Worm (Caenorhabditis elegans) whole organism, L4 larva: Measurements from ENCODE around the gene F36F12.7.

Experiments used
- F26F4.8 ChIP-seq: fragments of 200-800 bp; sonication (Bioruptor generic); conservative IDR thresholded peaks from 2 replicates; pipeline ENCODE4 v1.3.6; 2022; ENCODE audit warnings: missing genetic modification characterization, missing compliant biosample characterization
- R02D3.7 ChIP-seq: fragments of 150-350 bp; sonication (generic microtip); optimal IDR thresholded peaks from 3 replicates; lab custom pipeline; 2014; ENCODE audit warnings: missing biosample characterization, missing genetic modification characterization
- T26A8.4 ChIP-seq: fragments of 200-800 bp; sonication (Bioruptor generic); IDR thresholded peaks from 2 replicates; pipeline ENCODE4 v1.3.6; 2022; ENCODE audit warnings: missing genetic modification characterization, missing compliant biosample characterization
- ZK546.5 ChIP-seq, 2 experiments: sonication (generic microtip); optimal IDR thresholded peaks; 2 replicates each; lab custom pipeline; 2017; ENCODE audit warnings: missing biosample characterization in 2 of 2, missing genetic modification characterization in 2 of 2
- attf-4 ChIP-seq: sonication (generic microtip); optimal IDR thresholded peaks from 3 replicates; lab custom pipeline; 2017; ENCODE audit warnings: missing biosample characterization, missing genetic modification characterization
- ceh-20 ChIP-seq: fragments of 200-800 bp; sonication (Bioruptor generic); IDR thresholded peaks from 2 replicates; pipeline ENCODE4 v1.3.6; 2022; ENCODE audit warnings: missing genetic modification reagents, missing genetic modification characterization, missing compliant biosample characterization
- ceh-28 ChIP-seq: fragments of 150-350 bp; optimal IDR thresholded peaks from 2 replicates; lab custom pipeline; 2014; ENCODE audit warnings: missing biosample characterization, missing genetic modification reagents, missing genetic modification characterization
- ceh-44 ChIP-seq: fragments of 200-800 bp; sonication (Bioruptor generic); IDR thresholded peaks from 2 replicates; pipeline ENCODE4 v1.3.6; 2022; ENCODE audit warnings: missing genetic modification reagents, missing genetic modification characterization, missing compliant biosample characterization
- ctbp-1 ChIP-seq: fragments of 200-800 bp; sonication (Bioruptor generic); IDR thresholded peaks from 2 replicates; pipeline ENCODE4 v1.3.6; 2022; ENCODE audit warnings: missing genetic modification reagents, missing genetic modification characterization, missing compliant biosample characterization
- daf-12 ChIP-seq: fragments of 150-350 bp; optimal IDR thresholded peaks from 2 replicates; lab custom pipeline; 2014; ENCODE audit warnings: missing biosample characterization, missing genetic modification reagents, missing genetic modification characterization
- daf-16 ChIP-seq, 3 experiments: sonication (generic microtip); optimal IDR thresholded peaks; 2 replicates each; lab custom pipeline; 2016 to 2017; ENCODE audit warnings: missing genetic modification characterization in 3 of 3, missing genetic modification reagents in 3 of 3, mild to moderate bottlenecking in 2 of 3, missing compliant biosample characterization in 2 of 3, missing biosample characterization in 1 of 3, moderate library complexity in 1 of 3
- daf-19 ChIP-seq: fragments of 200-800 bp; sonication (Bioruptor generic); conservative IDR thresholded peaks from 2 replicates; pipeline ENCODE4 v1.3.6; 2022; ENCODE audit warnings: missing genetic modification characterization, missing compliant biosample characterization
- dmd-6 ChIP-seq: fragments of 200-800 bp; sonication (Bioruptor generic); IDR thresholded peaks from 2 replicates; pipeline ENCODE4 v1.3.6; 2022; ENCODE audit warnings: missing genetic modification reagents, missing genetic modification characterization, missing compliant biosample characterization
- duxl-1 ChIP-seq: sonication (generic microtip); optimal IDR thresholded peaks from 2 replicates; lab custom pipeline; 2016; ENCODE audit warnings: mild to moderate bottlenecking, missing genetic modification characterization, moderate library complexity, missing compliant biosample characterization; ENCODE audit not compliant: poor library complexity
- dve-1 ChIP-seq: sonication (generic microtip); optimal IDR thresholded peaks from 2 replicates; lab custom pipeline; 2017; ENCODE audit warnings: antibody characterized with exemption, mild to moderate bottlenecking, missing genetic modification characterization, missing compliant biosample characterization; ENCODE audit not compliant: insufficient read depth
- hif-1 ChIP-seq, 2 experiments: sonication (generic microtip); optimal IDR thresholded peaks; 2 replicates each; lab custom pipeline; 2016 to 2017; ENCODE audit warnings: missing compliant biosample characterization in 2 of 2, missing genetic modification characterization in 2 of 2, missing genetic modification reagents in 2 of 2, missing genotype in 2 of 2, mild to moderate bottlenecking in 1 of 2
- hlh-11 ChIP-seq: fragments of 200-800 bp; sonication (Bioruptor generic); optimal IDR thresholded peaks from 2 replicates; lab custom pipeline; 2018; ENCODE audit warnings: mild to moderate bottlenecking, missing genetic modification characterization, missing compliant biosample characterization
- hmg-1.1 ChIP-seq: fragments of 200-800 bp; sonication (Bioruptor generic); IDR thresholded peaks from 2 replicates; pipeline ENCODE4 v1.3.6; 2022; ENCODE audit warnings: missing genetic modification reagents, missing genetic modification characterization, missing compliant biosample characterization
- jun-1 ChIP-seq: fragments of 150-350 bp; optimal IDR thresholded peaks from 2 replicates; lab custom pipeline; 2014; ENCODE audit warnings: missing biosample characterization, missing genetic modification reagents, missing genetic modification characterization
- lin-13 ChIP-seq: fragments of 150-350 bp; optimal IDR thresholded peaks from 2 replicates; lab custom pipeline; 2014; ENCODE audit warnings: missing biosample characterization, missing genetic modification reagents, missing genetic modification characterization
- madf-9 ChIP-seq: fragments of 200-800 bp; sonication (Bioruptor generic); conservative IDR thresholded peaks from 2 replicates; pipeline ENCODE4 v1.3.6; 2022; ENCODE audit warnings: missing genetic modification reagents, missing genetic modification characterization, missing compliant biosample characterization
- mdl-1 ChIP-seq, 2 experiments: fragments of 150-350 bp in 1 of 2; sonication (generic microtip) in 1 of 2; optimal IDR thresholded peaks; 2 replicates each; lab custom pipeline; 2014 to 2017; ENCODE audit warnings: missing biosample characterization in 2 of 2, missing genetic modification characterization in 2 of 2
- mep-1 ChIP-seq: fragments of 150-350 bp; sonication (generic microtip); optimal IDR thresholded peaks from 3 replicates; lab custom pipeline; 2014; ENCODE audit warnings: missing biosample characterization, missing genetic modification characterization
- mes-2 ChIP-seq: sonication (generic microtip); optimal IDR thresholded peaks from 2 replicates; lab custom pipeline; 2016; ENCODE audit warnings: missing genotype, mild to moderate bottlenecking, missing genetic modification characterization, missing compliant biosample characterization; ENCODE audit not compliant: poor library complexity, severe bottlenecking
- nhr-111 ChIP-seq: fragments of 200-800 bp; sonication (Bioruptor generic); optimal IDR thresholded peaks from 2 replicates; lab custom pipeline; 2018; ENCODE audit warnings: mild to moderate bottlenecking, missing genetic modification characterization, missing compliant biosample characterization
- nhr-237 ChIP-seq: sonication (generic microtip); optimal IDR thresholded peaks from 2 replicates; lab custom pipeline; 2017; ENCODE audit warnings: missing biosample characterization, missing genetic modification characterization
- nhr-28 ChIP-seq: fragments of 150-350 bp; optimal IDR thresholded peaks from 2 replicates; lab custom pipeline; 2014; ENCODE audit warnings: missing biosample characterization, missing genetic modification characterization
- nhr-41 ChIP-seq: fragments of 200-800 bp; sonication (Bioruptor generic); IDR thresholded peaks from 2 replicates; pipeline ENCODE4 v1.3.6; 2022; ENCODE audit warnings: missing genetic modification reagents, missing genetic modification characterization, missing compliant biosample characterization
- nhr-48 ChIP-seq: sonication (generic microtip); optimal IDR thresholded peaks from 2 replicates; lab custom pipeline; 2016; ENCODE audit warnings: mild to moderate bottlenecking, missing genetic modification characterization, missing compliant biosample characterization
- nhr-6 ChIP-seq: fragments of 150-350 bp; optimal IDR thresholded peaks from 2 replicates; lab custom pipeline; 2014; ENCODE audit warnings: missing biosample characterization, missing genetic modification characterization
- pqm-1 ChIP-seq: sonication (generic microtip); optimal IDR thresholded peaks from 2 replicates; lab custom pipeline; 2017; ENCODE audit warnings: missing biosample characterization, missing genetic modification characterization
- sdz-12 ChIP-seq: fragments of 200-800 bp; sonication (Bioruptor generic); optimal IDR thresholded peaks from 2 replicates; lab custom pipeline; 2018; ENCODE audit warnings: mild to moderate bottlenecking, missing genetic modification characterization, missing compliant biosample characterization
- skn-1 ChIP-seq: fragments of 150-350 bp; optimal IDR thresholded peaks from 2 replicates; lab custom pipeline; 2014; ENCODE audit warnings: missing biosample characterization, missing genetic modification characterization
- spr-1 ChIP-seq: sonication (generic microtip); optimal IDR thresholded peaks from 2 replicates; lab custom pipeline; 2016; ENCODE audit warnings: mild to moderate bottlenecking, missing genetic modification characterization, missing compliant biosample characterization
- tra-1 ChIP-seq: fragments of 200-800 bp; sonication (Bioruptor generic); IDR thresholded peaks from 2 replicates; pipeline ENCODE4 v1.3.6; 2022; ENCODE audit warnings: missing genetic modification reagents, missing genetic modification characterization, missing compliant biosample characterization
- unc-39 ChIP-seq: sonication (generic microtip); optimal IDR thresholded peaks from 2 replicates; lab custom pipeline; 2017; ENCODE audit warnings: missing biosample characterization, missing genetic modification characterization
- unc-62 ChIP-seq, 3 experiments: fragments of 150-350 bp in 1 of 3; sonication (generic microtip); optimal IDR thresholded peaks in 2 of 3; peaks in 1 of 3; 1 replicate in 1 of 3; 2 replicates in 2 of 3; lab custom pipeline; 2014 to 2017; ENCODE audit warnings: missing biosample characterization in 3 of 3, missing genetic modification characterization in 3 of 3, missing genetic modification reagents in 3 of 3, missing genotype in 1 of 3
- vab-7 ChIP-seq: fragments of 200-800 bp; sonication (Bioruptor generic); IDR thresholded peaks from 2 replicates; pipeline ENCODE4 v1.3.6; 2022; ENCODE audit warnings: missing genetic modification reagents, missing genetic modification characterization, missing compliant biosample characterization
- zfp-2 ChIP-seq: sonication (generic microtip); optimal IDR thresholded peaks from 2 replicates; lab custom pipeline; 2016; ENCODE audit warnings: mild to moderate bottlenecking, missing genetic modification characterization, missing compliant biosample characterization
- zip-11 ChIP-seq: fragments of 200-800 bp; sonication (Bioruptor generic); IDR thresholded peaks from 2 replicates; pipeline ENCODE4 v1.3.6; 2022; ENCODE audit warnings: missing genetic modification characterization, missing compliant biosample characterization
- ztf-11 ChIP-seq: fragments of 150-350 bp; optimal IDR thresholded peaks from 2 replicates; lab custom pipeline; 2014; ENCODE audit warnings: missing biosample characterization, missing genetic modification characterization
- ztf-7 ChIP-seq: fragments of 150-350 bp; optimal IDR thresholded peaks from 2 replicates; lab custom pipeline; 2014; ENCODE audit warnings: missing biosample characterization, missing genetic modification characterization

The F36F12.7 gene

DNA sequence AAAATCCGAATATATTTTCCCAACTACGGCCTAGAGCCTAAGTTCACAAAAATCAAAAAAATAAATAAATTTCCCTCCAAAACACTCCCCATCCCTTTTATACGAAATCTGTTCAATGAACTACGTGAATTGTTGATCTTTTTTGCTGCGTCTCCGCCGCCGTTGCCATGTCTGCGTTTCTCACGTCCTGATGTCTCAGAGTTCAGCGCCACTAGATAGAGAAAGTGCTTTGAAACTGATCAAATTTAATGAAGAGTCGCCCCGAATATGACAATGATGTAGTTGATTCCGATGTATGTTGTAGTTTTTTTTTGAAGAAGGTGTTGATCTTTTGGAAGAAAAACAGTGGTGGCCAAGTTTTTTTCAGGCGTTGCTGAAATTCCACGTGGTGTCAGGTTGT, 44.9 kb upstream of the F36F12.7 start:
- TF ChIP-seq nhr-48: no peak
- TF ChIP-seq nhr-28: peak; percentile 72
- TF ChIP-seq dve-1: peak; percentile 7

DNA sequence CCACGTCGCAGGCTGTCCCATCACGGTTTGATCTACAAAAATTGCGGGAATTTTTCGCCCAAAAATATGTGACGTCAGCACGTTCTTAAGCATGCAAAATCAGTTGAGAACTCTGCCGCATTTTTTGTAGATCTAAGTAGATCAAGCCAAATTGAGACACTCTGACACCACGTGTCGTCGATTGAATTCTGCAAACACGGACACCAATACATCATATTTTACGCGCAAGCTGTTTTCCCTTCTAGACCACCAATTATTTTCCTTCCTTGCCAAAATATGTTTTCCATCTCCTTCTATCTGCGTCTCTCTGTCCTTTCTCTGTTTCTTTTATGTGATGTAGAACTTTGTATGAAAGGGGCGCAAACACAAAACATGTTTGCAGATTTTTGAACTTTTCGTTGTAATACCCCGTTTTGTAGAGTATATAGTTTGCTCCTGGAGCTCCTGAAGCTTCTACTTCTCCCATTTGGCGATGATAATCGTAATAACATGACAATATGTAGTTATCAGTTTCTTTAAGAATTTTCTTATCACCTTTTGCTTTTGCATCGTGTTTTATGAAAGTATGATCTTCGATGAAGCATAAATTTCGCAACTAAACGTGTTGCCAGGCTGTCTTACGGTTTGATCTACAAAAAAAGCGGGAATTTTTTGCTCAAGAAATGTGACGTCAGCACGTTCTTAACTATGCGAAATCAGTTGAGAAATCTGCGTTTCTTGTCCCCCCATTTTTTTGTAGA, 43.2 kb upstream of the F36F12.7 start:
- no peak for TF ChIP-seq F26F4.8
- TF ChIP-seq ztf-11: no peak
- no peak for TF ChIP-seq lin-13 (GFP tag; lab: Kevin White, UChicago)
- TF ChIP-seq nhr-41 (GFP tag; lab: Robert Waterston, UW): no peak
- no peak for TF ChIP-seq nhr-48
- TF ChIP-seq nhr-237: no peak
- no peak for TF ChIP-seq zfp-2 (tag; lab: Kevin White, UChicago)
- TF ChIP-seq zip-11 (GFP tag; lab: Robert Waterston, UW): no peak
- peak in 1 of 2 experiments; percentile 9 for TF ChIP-seq mdl-1 (tag; optimal IDR thresholded peaks at IDR 0.05; lab: Kevin White, UChicago)
- TF ChIP-seq hmg-1.1: peak; percentile 29; the same call in 1 of the 2 replicates
- TF ChIP-seq nhr-28: peak; percentile 70
- peak; percentile 87 for TF ChIP-seq pqm-1 (tag; lab: Kevin White, UChicago)
- peak; percentile 8 for TF ChIP-seq nhr-6
- TF ChIP-seq hif-1 (tag; optimal IDR thresholded peaks at IDR 0.05; lab: Kevin White, UChicago): peak in 1 of 2 experiments; percentile 1
- TF ChIP-seq T26A8.4: no peak
- no peak for TF ChIP-seq duxl-1
- no peak for TF ChIP-seq tra-1
- no peak for TF ChIP-seq nhr-111 (GFP tag; lab: Kevin White, UChicago)
- peak; percentile 57; the same call in 1 of the 2 replicates for TF ChIP-seq dmd-6 (GFP tag; lab: Robert Waterston, UW)
- no peak for TF ChIP-seq attf-4
- no peak for TF ChIP-seq daf-19 (GFP tag; lab: Robert Waterston, UW)
- no peak for TF ChIP-seq spr-1 (tag; lab: Kevin White, UChicago)
- peak in 1 of 2 experiments; percentile 40 for TF ChIP-seq daf-16 (GFP tag; optimal IDR thresholded peaks at IDR 0.05; lab: Kevin White, UChicago)
- TF ChIP-seq daf-16 (tag; optimal IDR thresholded peaks at IDR 0.05; lab: Kevin White, UChicago): peak; percentile 45
- no peak for TF ChIP-seq ztf-7 (tag; lab: Kevin White, UChicago)
- TF ChIP-seq dve-1: peak; percentile 18
- TF ChIP-seq vab-7 (GFP tag; lab: Robert Waterston, UW): no peak
- no peak for TF ChIP-seq madf-9 (GFP tag; lab: Robert Waterston, UW)
- TF ChIP-seq R02D3.7: no peak

- TF ChIP-seq zip-11 (GFP tag; lab: Robert Waterston, UW): no peak
- TF ChIP-seq dve-1: no peak
- peak; percentile 29 for TF ChIP-seq pqm-1 (tag; lab: Kevin White, UChicago)
- peak; percentile 30 for TF ChIP-seq nhr-28
- no peak for TF ChIP-seq F26F4.8
Measured at ce11 chrV:2057324-2057723, 41.8 kb upstream of the F36F12.7 start, which contains the start of gene comt-3. Gene comt-3 (plus strand): TSS chrV:2057537.

- TF ChIP-seq sdz-12 (GFP tag; lab: Kevin White, UChicago) (no peak), pqm-1 (tag; lab: Kevin White, UChicago) (peak; percentile 19), mes-2 (tag; lab: Kevin White, UChicago) (peak; percentile 13), ceh-28 (tag; lab: Kevin White, UChicago) (no peak), nhr-237 (no peak), daf-16 (GFP tag; optimal IDR thresholded peaks at IDR 0.05; lab: Kevin White, UChicago) (no peak), daf-16 (tag; optimal IDR thresholded peaks at IDR 0.05; lab: Kevin White, UChicago) (peak; percentile 7), zfp-2 (tag; lab: Kevin White, UChicago) (no peak), ZK546.5 (tag; optimal IDR thresholded peaks at IDR 0.05; lab: Kevin White, UChicago) (no peak), hif-1 (tag; optimal IDR thresholded peaks at IDR 0.05; lab: Kevin White, UChicago) (peak in 1 of 2 experiments; percentile 12), ctbp-1 (GFP tag; lab: Robert Waterston, UW) (no peak), ceh-20 (GFP tag; lab: Robert Waterston, UW) (no peak), unc-62 (GFP tag; optimal IDR thresholded peaks at IDR 0.05 in 1 of 2; lab: Kevin White, UChicago) (peak in 1 of 2 experiments; percentile 33), unc-62 (tag; optimal IDR thresholded peaks at IDR 0.05; lab: Kevin White, UChicago) (no peak), daf-12 (tag; lab: Kevin White, UChicago) (no peak), ceh-44 (GFP tag; lab: Robert Waterston, UW) (no peak), nhr-28 (peak; percentile 99), dve-1 (peak; percentile 10), mep-1 (peak; percentile 3), nhr-48 (no peak), skn-1 (tag; lab: Kevin White, UChicago) (no peak), hlh-11 (tag; lab: Kevin White, UChicago) (peak; percentile 25), hmg-1.1 (0 out of 2 replicates have a peak, but pooled peaks have one; percentile 12), madf-9 (GFP tag; lab: Robert Waterston, UW) (no peak), spr-1 (tag; lab: Kevin White, UChicago) (no peak), unc-39 (tag; lab: Kevin White, UChicago) (no peak), jun-1 (tag; lab: Kevin White, UChicago) (no peak), zip-11 (GFP tag; lab: Robert Waterston, UW) (no peak)
Measured at ce11 chrV:2066780-2067179, 32.4 kb upstream of the F36F12.7 start, which contains the start of gene nhr-86. Gene nhr-86 (minus strand): TSS chrV:2066850.
